Worm (Caenorhabditis elegans): ENCODE measurements around the gene shc-2.

The shc-2 gene

DNA sequence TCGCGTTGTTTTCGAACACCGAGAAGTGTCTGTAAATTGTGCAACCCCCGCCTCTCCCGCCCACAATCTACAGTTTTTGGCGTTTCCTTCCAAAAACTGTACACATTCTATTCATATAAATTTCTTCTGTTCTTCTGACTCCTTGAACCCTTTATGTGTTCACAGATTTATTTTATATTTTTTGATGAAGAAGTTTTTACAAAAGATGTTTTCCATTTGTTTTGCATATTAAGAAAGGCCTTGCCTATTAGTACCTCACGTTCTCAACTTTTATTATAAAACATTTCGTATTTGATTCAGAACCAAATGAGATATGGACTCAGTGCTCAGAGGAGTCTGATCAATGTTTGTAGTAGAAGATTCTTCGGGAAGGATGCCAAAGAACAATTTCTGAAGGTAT, 15.7 kb upstream of the shc-2 start, which contains the start of gene ndx-3:
TSS of gene ndx-3 (plus strand) at position 301 of the 400 bp plus-strand sequence.
- TF ChIP-seq sptf-1 (tag; optimal IDR thresholded peaks at IDR 0.05) (no peak), cnd-1 (tag; optimal IDR thresholded peaks at IDR 0.05) (no peak), mep-1 (tag; optimal IDR thresholded peaks at IDR 0.05) (no peak), unc-39 (tag; optimal IDR thresholded peaks at IDR 0.05) (no peak), ceh-39 (tag; optimal IDR thresholded peaks at IDR 0.05) (no peak), mab-5 (tag; optimal IDR thresholded peaks at IDR 0.05) (no peak), pha-4 (tag; optimal IDR thresholded peaks at IDR 0.05) (no peak), lin-13 (tag; optimal IDR thresholded peaks at IDR 0.05) (no peak), ceh-83 (GFP tag; optimal IDR thresholded peaks at IDR 0.05) (no peak)

DNA sequence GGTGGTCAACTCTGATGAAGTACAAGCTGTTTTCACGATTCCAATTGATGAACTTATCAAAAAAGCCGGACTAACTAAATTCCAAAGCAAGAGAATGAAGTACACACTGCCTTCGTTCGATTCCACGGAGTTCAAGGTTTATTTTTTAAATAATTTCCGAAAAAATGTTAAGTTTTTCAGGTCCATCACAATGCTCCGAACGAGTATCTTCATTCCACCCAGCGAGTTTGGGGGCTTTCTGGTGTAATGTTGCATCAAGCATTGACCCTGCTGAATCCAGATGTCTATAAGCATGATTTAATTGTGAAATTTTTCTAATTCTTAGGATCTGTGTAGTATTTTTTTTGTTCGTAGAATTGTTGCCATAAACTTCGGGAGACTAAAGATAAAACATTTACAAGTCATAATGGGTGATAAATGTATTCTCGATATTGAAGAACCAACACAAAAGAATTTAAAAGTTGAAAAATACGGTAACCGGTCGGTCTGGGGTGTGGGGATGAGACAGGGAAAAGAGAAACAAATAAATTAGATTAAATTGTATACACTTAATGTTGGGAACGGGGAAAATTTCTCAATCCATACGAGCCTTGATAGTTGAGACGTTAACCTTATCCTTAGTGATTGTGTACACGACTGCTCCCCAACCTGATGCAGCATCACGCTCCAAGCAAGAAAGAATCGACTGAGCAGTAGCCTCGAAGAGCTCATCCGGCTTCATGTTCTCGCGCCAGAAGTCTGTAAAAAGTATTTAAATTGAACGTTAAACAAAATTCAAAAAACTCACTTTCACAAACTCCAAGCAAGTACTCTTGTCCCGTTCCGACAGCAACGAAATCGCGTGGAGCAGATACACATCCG, 14.6 kb upstream of the shc-2 start:
- TF ChIP-seq flh-1 (GFP tag; optimal IDR thresholded peaks at IDR 0.05) = no peak

DNA sequence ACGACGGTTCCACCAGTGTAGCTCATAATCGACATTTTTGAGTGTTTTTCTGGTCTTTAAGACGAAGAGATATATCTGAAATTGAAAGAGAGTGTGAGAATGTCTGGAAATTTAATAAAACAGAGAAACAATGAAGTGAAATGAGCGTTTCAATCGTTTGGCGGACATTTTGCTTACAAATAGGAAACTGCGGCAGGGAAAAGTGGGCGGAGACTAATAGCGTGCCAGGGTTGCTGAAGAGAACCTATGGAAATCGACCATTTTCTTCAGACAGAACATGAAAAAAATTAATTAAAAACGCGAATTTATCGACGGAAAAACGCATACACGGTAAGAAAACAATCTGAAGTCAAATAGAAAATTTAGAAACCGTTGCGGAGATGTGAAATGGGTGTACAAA, 13.6 kb upstream of the shc-2 start, which contains the start of gene pbs-3:
TSS of gene pbs-3 (minus strand) at position 75 of the 400 bp plus-strand sequence.
- TF ChIP-seq M03D4.4 (tag; optimal IDR thresholded peaks at IDR 0.05) (no peak), unc-62 (GFP tag; optimal IDR thresholded peaks at IDR 0.05) (no peak), lin-13 (tag; optimal IDR thresholded peaks at IDR 0.05) (peak; percentile 24), bed-3 (GFP tag; optimal IDR thresholded peaks at IDR 0.05) (no peak), drap-1 (GFP tag; optimal IDR thresholded peaks at IDR 0.05) (no peak), ceh-39 (tag; optimal IDR thresholded peaks at IDR 0.05) (no peak), ham-2 (GFP tag; optimal IDR thresholded peaks at IDR 0.05) (no peak), sptf-1 (tag; optimal IDR thresholded peaks at IDR 0.05) (peak; percentile 27), cnd-1 (tag; optimal IDR thresholded peaks at IDR 0.05) (no peak), ceh-43 (GFP tag; optimal IDR thresholded peaks at IDR 0.05) (no peak), ztf-11 (tag; optimal IDR thresholded peaks at IDR 0.05) (no peak), lsy-2 (tag; optimal IDR thresholded peaks at IDR 0.05) (peak; percentile 62), ceh-83 (GFP tag; optimal IDR thresholded peaks at IDR 0.05) (no peak), blmp-1 (tag; optimal IDR thresholded peaks at IDR 0.05) (no peak), ces-1 (GFP tag; optimal IDR thresholded peaks at IDR 0.05) (no peak), nhr-237 (tag; optimal IDR thresholded peaks at IDR 0.05) (peak; percentile 72), lin-32 (GFP tag; optimal IDR thresholded peaks at IDR 0.05) (no peak), hlh-1 (tag; optimal IDR thresholded peaks at IDR 0.05) (peak; percentile 26), snpc-4 (tag; optimal IDR thresholded peaks at IDR 0.05) (no peak), nhr-76 (tag; optimal IDR thresholded peaks at IDR 0.05) (no peak), pha-4 (tag; optimal IDR thresholded peaks at IDR 0.05) (peak; percentile 19), nhr-2 (tag; optimal IDR thresholded peaks at IDR 0.05) (no peak), elt-3 (tag; optimal IDR thresholded peaks at IDR 0.05) (no peak), nhr-12 (tag; optimal IDR thresholded peaks at IDR 0.05) (no peak), mep-1 (tag; optimal IDR thresholded peaks at IDR 0.05) (peak; percentile 82), mab-5 (tag; optimal IDR thresholded peaks at IDR 0.05) (no peak), sem-2 (GFP tag; optimal IDR thresholded peaks at IDR 0.05) (no peak), zip-8 (tag; optimal IDR thresholded peaks at IDR 0.05) (no peak), flh-1 (GFP tag; optimal IDR thresholded peaks at IDR 0.05) (no peak), tbx-8 (GFP tag; optimal IDR thresholded peaks at IDR 0.05) (no peak), elt-1 (tag; optimal IDR thresholded peaks at IDR 0.05; ENCODE audit: borderline replicate concordance, insufficient read depth) (no peak), unc-39 (tag; optimal IDR thresholded peaks at IDR 0.05) (no peak), mls-2 (tag; optimal IDR thresholded peaks at IDR 0.05) (no peak), nhr-28 (tag; optimal IDR thresholded peaks at IDR 0.05) (no peak), unc-120 (tag; optimal IDR thresholded peaks at IDR 0.05; ENCODE audit: poor library complexity, severe bottlenecking) (no peak)

DNA sequence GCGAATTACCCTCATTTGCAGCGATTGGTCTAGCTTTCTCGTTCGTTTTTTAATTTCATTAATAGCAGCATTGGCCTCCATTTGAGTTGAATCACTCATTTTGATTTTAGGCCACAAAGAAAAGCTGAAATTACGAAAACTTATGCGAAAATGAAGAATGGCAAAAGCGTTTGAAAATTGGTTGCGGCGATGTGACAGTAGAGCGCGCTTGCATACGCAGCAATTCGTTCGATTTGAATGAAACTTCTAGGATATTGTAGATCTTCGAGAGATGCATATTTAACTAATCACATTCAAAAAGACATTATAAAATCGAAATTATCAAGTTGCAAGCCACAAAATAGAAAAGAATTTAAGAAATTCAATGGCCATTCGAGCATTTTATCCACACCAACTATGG, 9.2 kb upstream of the shc-2 start, which contains the start of gene ulp-2:
TSS of gene ulp-2 (minus strand) at position 158 of the 400 bp plus-strand sequence.
- TF ChIP-seq nhr-76 (tag; optimal IDR thresholded peaks at IDR 0.05) (no peak), hlh-1 (tag; optimal IDR thresholded peaks at IDR 0.05) (peak; percentile 6)

All from whole organism, mixed stage, embryonic.